Fruit fly (Drosophila melanogaster) whole organism, adult: ENCODE data around the gene CG13654.

Experiments
- Mnt ChIP-seq: fragments of 200-800 bp; sonication (Bioruptor generic); optimal IDR thresholded peaks from 2 replicates; lab custom pipeline; 2016; ENCODE audit warnings: missing biosample characterization, mild to moderate bottlenecking, missing genetic modification characterization
- cic ChIP-seq: fragments of 200-800 bp; sonication (Bioruptor generic); optimal IDR thresholded peaks from 2 replicates; lab custom pipeline; 2017; ENCODE audit warnings: missing biosample characterization, mild to moderate bottlenecking, missing genetic modification characterization, moderate library complexity
- cnc ChIP-seq, 2 experiments: fragments of >200 bp; optimal IDR thresholded peaks; 2 replicates each; lab custom pipeline; 2017
- kay ChIP-seq: fragments of 200-800 bp; sonication (Bioruptor generic); peaks from one replicate; lab custom pipeline; 2016; ENCODE audit warnings: missing biosample characterization, missing genetic modification characterization, borderline replicate concordance

dm6 chr3R:25221203-25221807 lies 21.7 kb downstream of the CG13654 start, which contains the start of gene Alg9:
- no peak for TF ChIP-seq cic (GFP tag; lab: Kevin White, UChicago)
- no peak for TF ChIP-seq cnc (optimal IDR thresholded peaks at IDR 0.05; lab: Kevin White, UChicago)
- TF ChIP-seq Mnt = no peak
- peak; percentile 74 for TF ChIP-seq kay (GFP tag; lab: Kevin White, UChicago)
